Worm (Caenorhabditis elegans) whole organism, young adult: ENCODE measurements around the gene F26F12.3.

Source experiments
- F22D6.2 ChIP-seq: sonication (generic microtip); optimal IDR thresholded peaks from 2 replicates; lab custom pipeline; 2016; ENCODE audit warnings: mild to moderate bottlenecking, missing genetic modification characterization, missing compliant biosample characterization
- F55B11.4 ChIP-seq: sonication (generic microtip); optimal IDR thresholded peaks from 2 replicates; lab custom pipeline; 2016; ENCODE audit warnings: missing compliant biosample characterization, missing genetic modification characterization, borderline replicate concordance; ENCODE audit not compliant: insufficient read depth
- F57A8.1 ChIP-seq: fragments of 200-800 bp; sonication (Bioruptor generic); optimal IDR thresholded peaks from 2 replicates; lab custom pipeline; 2018; ENCODE audit warnings: mild to moderate bottlenecking, missing genetic modification characterization, moderate library complexity, missing compliant biosample characterization
- K11D2.4 ChIP-seq: fragments of 200-800 bp; sonication (Bioruptor generic); IDR thresholded peaks from 2 replicates; pipeline ENCODE4 v1.3.6; 2022; ENCODE audit warnings: missing genetic modification reagents, missing genetic modification characterization, missing compliant biosample characterization
- T07F8.4 ChIP-seq: sonication (generic microtip); optimal IDR thresholded peaks from 2 replicates; lab custom pipeline; 2016; ENCODE audit warnings: mild to moderate bottlenecking, missing genetic modification characterization, moderate library complexity, missing compliant biosample characterization
- T26A5.8 ChIP-seq: sonication (generic microtip); optimal IDR thresholded peaks from 2 replicates; lab custom pipeline; 2016; ENCODE audit warnings: missing genetic modification characterization, missing compliant biosample characterization
- Y53F4B.3 ChIP-seq: fragments of 200-800 bp; sonication (Bioruptor generic); IDR thresholded peaks from 2 replicates; pipeline ENCODE4 v1.3.6; 2022; ENCODE audit warnings: missing genetic modification reagents, missing genetic modification characterization, missing compliant biosample characterization
- Y67H2A.10 ChIP-seq: fragments of 200-800 bp; sonication (Bioruptor generic); conservative IDR thresholded peaks from 2 replicates; pipeline ENCODE4 v1.3.6; 2022; ENCODE audit warnings: missing genetic modification reagents, missing genetic modification characterization, missing compliant biosample characterization
- akir-1 ChIP-seq: fragments of 200-800 bp; sonication (Bioruptor generic); optimal IDR thresholded peaks from 2 replicates; lab custom pipeline; 2018; ENCODE audit warnings: mild to moderate bottlenecking, missing genetic modification characterization, moderate library complexity, missing compliant biosample characterization
- aptf-3 ChIP-seq: fragments of 200-800 bp; sonication (Bioruptor generic); IDR thresholded peaks from 2 replicates; pipeline ENCODE4 v1.3.6; 2022; ENCODE audit warnings: missing genetic modification characterization, missing compliant biosample characterization
- attf-3 ChIP-seq: fragments of 200-800 bp; sonication (Bioruptor generic); conservative IDR thresholded peaks from 2 replicates; pipeline ENCODE4 v1.3.6; 2022; ENCODE audit warnings: missing genetic modification reagents, missing genetic modification characterization, missing compliant biosample characterization
- cebp-2 ChIP-seq: fragments of 200-800 bp; sonication (Bioruptor generic); IDR thresholded peaks from 2 replicates; pipeline ENCODE4 v1.3.6; 2022; ENCODE audit warnings: missing genetic modification characterization, missing compliant biosample characterization
- ceh-100 ChIP-seq: fragments of 200-800 bp; sonication (Bioruptor generic); IDR thresholded peaks from 2 replicates; pipeline ENCODE4 v1.3.6; 2022; ENCODE audit warnings: missing genetic modification reagents, missing genetic modification characterization, missing compliant biosample characterization
- ceh-27 ChIP-seq: fragments of 200-800 bp; sonication (Bioruptor generic); optimal IDR thresholded peaks from 2 replicates; lab custom pipeline; 2018; ENCODE audit warnings: mild to moderate bottlenecking, missing genetic modification characterization, moderate library complexity, missing compliant biosample characterization
- ceh-79 ChIP-seq: sonication (generic microtip); optimal IDR thresholded peaks from 2 replicates; lab custom pipeline; 2017; ENCODE audit warnings: mild to moderate bottlenecking, missing genetic modification characterization, missing compliant biosample characterization
- dox-1 ChIP-seq: fragments of 200-800 bp; sonication (Bioruptor generic); IDR thresholded peaks from 2 replicates; pipeline ENCODE4 v1.3.6; 2022; ENCODE audit warnings: missing genetic modification reagents, missing genetic modification characterization, missing compliant biosample characterization
- dpl-1 ChIP-seq: fragments of 150-350 bp; optimal IDR thresholded peaks from 2 replicates; lab custom pipeline; 2014; ENCODE audit warnings: missing biosample characterization, missing genetic modification reagents, missing genetic modification characterization
- egl-44 ChIP-seq: fragments of 200-800 bp; sonication (Bioruptor generic); IDR thresholded peaks from 2 replicates; pipeline ENCODE4 v1.3.6; 2022; ENCODE audit warnings: missing genetic modification reagents, missing genetic modification characterization, missing compliant biosample characterization
- ekl-4 ChIP-seq: fragments of 200-800 bp; sonication (Bioruptor generic); IDR thresholded peaks from 2 replicates; pipeline ENCODE4 v1.3.6; 2022; ENCODE audit warnings: missing genetic modification reagents, missing genetic modification characterization, missing compliant biosample characterization
- gei-17 ChIP-seq: fragments of 200-800 bp; sonication (Bioruptor generic); optimal IDR thresholded peaks from 2 replicates; lab custom pipeline; 2018; ENCODE audit warnings: mild to moderate bottlenecking, missing genetic modification characterization, missing compliant biosample characterization
- hlh-12 ChIP-seq: sonication (generic microtip); optimal IDR thresholded peaks from 2 replicates; lab custom pipeline; 2016; ENCODE audit warnings: missing genetic modification characterization, missing compliant biosample characterization
- hmg-1.2 ChIP-seq: fragments of 200-800 bp; sonication (Bioruptor generic); IDR thresholded peaks from 2 replicates; pipeline ENCODE4 v1.3.6; 2022; ENCODE audit warnings: missing genetic modification reagents, missing genetic modification characterization, missing compliant biosample characterization
- hmg-20 ChIP-seq: fragments of 200-800 bp; sonication (Bioruptor generic); IDR thresholded peaks from 2 replicates; pipeline ENCODE4 v1.3.6; 2022; ENCODE audit warnings: missing genetic modification reagents, missing genetic modification characterization, missing compliant biosample characterization
- let-607 ChIP-seq, 2 experiments: fragments of 200-800 bp in 1 of 2; sonication (Bioruptor generic) in 1 of 2; sonication (generic microtip) in 1 of 2; optimal IDR thresholded peaks; 2 replicates each; lab custom pipeline; 2016 to 2018; ENCODE audit warnings: mild to moderate bottlenecking in 2 of 2, missing compliant biosample characterization in 2 of 2, missing genetic modification characterization in 2 of 2, moderate library complexity in 2 of 2, missing genotype in 1 of 2
- lin-35 ChIP-seq, 3 experiments: fragments of 150-350 bp in 2 of 3; sonication (generic microtip) in 1 of 3; optimal IDR thresholded peaks; 2 replicates each; lab custom pipeline; 2014 to 2018; ENCODE audit warnings: missing biosample characterization in 3 of 3, missing genetic modification characterization in 3 of 3, missing genetic modification reagents in 3 of 3
- lin-54 ChIP-seq: fragments of 200-800 bp; sonication (Bioruptor generic); optimal IDR thresholded peaks from 2 replicates; lab custom pipeline; 2018; ENCODE audit warnings: mild to moderate bottlenecking, missing genetic modification characterization, missing compliant biosample characterization
- lsy-27 ChIP-seq: sonication (generic microtip); optimal IDR thresholded peaks from 2 replicates; lab custom pipeline; 2017; ENCODE audit warnings: missing genetic modification characterization, mild to moderate bottlenecking, missing compliant biosample characterization, antibody characterized with exemption, missing genotype, borderline replicate concordance; ENCODE audit not compliant: insufficient read depth
- mel-28 ChIP-seq: sonication (generic microtip); optimal IDR thresholded peaks from 2 replicates; lab custom pipeline; 2016; ENCODE audit warnings: borderline replicate concordance, mild to moderate bottlenecking, missing genetic modification characterization, missing compliant biosample characterization
- nfyb-1 ChIP-seq: fragments of 200-800 bp; sonication (Bioruptor generic); IDR thresholded peaks from 2 replicates; pipeline ENCODE4 v1.3.6; 2022; ENCODE audit warnings: missing genetic modification reagents, missing genetic modification characterization, missing compliant biosample characterization
- nhr-120 ChIP-seq: fragments of 200-800 bp; sonication (Bioruptor generic); IDR thresholded peaks from 2 replicates; pipeline ENCODE4 v1.3.6; 2022; ENCODE audit warnings: missing genetic modification characterization, missing compliant biosample characterization
- pha-4 ChIP-seq: fragments of 150-350 bp; sonication (generic microtip); optimal IDR thresholded peaks from 2 replicates; lab custom pipeline; 2014; ENCODE audit warnings: missing biosample characterization, missing genetic modification reagents, missing genetic modification characterization
- rec-8 ChIP-seq, 2 experiments: sonication (generic microtip); optimal IDR thresholded peaks; 2 replicates each; lab custom pipeline; 2016; ENCODE audit warnings: mild to moderate bottlenecking in 2 of 2, missing genetic modification characterization in 2 of 2, missing genetic modification reagents in 2 of 2, missing genotype in 2 of 2, missing biosample characterization in 1 of 2, missing compliant biosample characterization in 1 of 2, moderate library complexity in 1 of 2
- repo-1 ChIP-seq: sonication (generic microtip); optimal IDR thresholded peaks from 2 replicates; lab custom pipeline; 2017; ENCODE audit warnings: mild to moderate bottlenecking, missing genetic modification characterization, missing compliant biosample characterization
- rpc-1 ChIP-seq, 2 experiments: fragments of 150-350 bp in 1 of 2; sonication (generic microtip) in 1 of 2; optimal IDR thresholded peaks; 2 replicates each; lab custom pipeline; 2014 to 2018; ENCODE audit warnings: missing biosample characterization in 1 of 2, missing genetic modification characterization in 1 of 2, missing genetic modification reagents in 1 of 2, missing genotype in 1 of 2
- snpc-1.1 ChIP-seq: sonication (generic microtip); optimal IDR thresholded peaks from 2 replicates; lab custom pipeline; 2017; ENCODE audit warnings: missing genetic modification characterization, mild to moderate bottlenecking, missing compliant biosample characterization, antibody characterized with exemption, moderate library complexity, missing genotype, missing genetic modification reagents; ENCODE audit not compliant: insufficient read depth
- snpc-3.4 ChIP-seq: sonication (generic microtip); optimal IDR thresholded peaks from 2 replicates; lab custom pipeline; 2017; ENCODE audit warnings: missing genetic modification characterization, mild to moderate bottlenecking, missing compliant biosample characterization, antibody characterized with exemption, moderate library complexity, missing genotype, missing genetic modification reagents
- sptf-2 ChIP-seq: fragments of 200-800 bp; sonication (Bioruptor generic); optimal IDR thresholded peaks from 2 replicates; lab custom pipeline; 2018; ENCODE audit warnings: mild to moderate bottlenecking, missing genetic modification characterization, missing compliant biosample characterization
- tlf-1 ChIP-seq: fragments of 200-800 bp; sonication (Bioruptor generic); optimal IDR thresholded peaks from 2 replicates; lab custom pipeline; 2018; ENCODE audit warnings: mild to moderate bottlenecking, missing genetic modification characterization, missing compliant biosample characterization
- unc-130 ChIP-seq: sonication (generic microtip); optimal IDR thresholded peaks from 2 replicates; lab custom pipeline; 2016; ENCODE audit warnings: missing genetic modification reagents, missing genetic modification characterization, missing compliant biosample characterization
- zfh-2 ChIP-seq: fragments of 200-800 bp; sonication (Bioruptor generic); conservative IDR thresholded peaks from 2 replicates; pipeline ENCODE4 v1.3.6; 2022; ENCODE audit warnings: missing genetic modification reagents, missing genetic modification characterization, missing compliant biosample characterization
- ztf-22 ChIP-seq: fragments of 200-800 bp; sonication (Bioruptor generic); optimal IDR thresholded peaks from 2 replicates; lab custom pipeline; 2018; ENCODE audit warnings: mild to moderate bottlenecking, missing genetic modification characterization, moderate library complexity, missing compliant biosample characterization
- ztf-25 ChIP-seq: fragments of 200-800 bp; sonication (Bioruptor generic); IDR thresholded peaks from 2 replicates; pipeline ENCODE4 v1.3.6; 2022; ENCODE audit warnings: missing genetic modification reagents, missing genetic modification characterization, missing compliant biosample characterization

The F26F12.3 gene

ce11 chrV:5842507-5843144 lies 2.9 kb downstream of the F26F12.3 start (continued):
- TF ChIP-seq hmg-20 (GFP tag; lab: Robert Waterston, UW) (peak; percentile 38; the same call in 1 of the 2 replicates), repo-1 (peak; percentile 18), attf-3 (GFP tag; lab: Robert Waterston, UW) (0 out of 2 replicates have a peak, but pooled peaks have one; percentile 9), ztf-22 (no peak), cebp-2 (GFP tag; lab: Robert Waterston, UW) (no peak), mel-28 (tag; lab: Kevin White, UChicago) (peak; percentile 27), tlf-1 (GFP tag; lab: Kevin White, UChicago) (peak; percentile 25), ceh-100 (GFP tag; lab: Robert Waterston, UW) (0 out of 2 replicates have a peak, but pooled peaks have one; percentile 13)

- TF ChIP-seq ztf-22 = no peak
- TF ChIP-seq K11D2.4 (GFP tag; lab: Robert Waterston, UW) = peak; percentile 18; the same call in 1 of the 2 replicates
- no peak for TF ChIP-seq ekl-4 (GFP tag; lab: Robert Waterston, UW)
- TF ChIP-seq T26A5.8 (tag; lab: Kevin White, UChicago) = no peak
- TF ChIP-seq snpc-1.1 = no peak
- TF ChIP-seq Y67H2A.10 (GFP tag; lab: Robert Waterston, UW) = no peak
- no peak for TF ChIP-seq dpl-1
- TF ChIP-seq zfh-2 (GFP tag; lab: Robert Waterston, UW) = peak; percentile 4; the same call in 1 of the 2 replicates
- TF ChIP-seq ceh-79 = no peak
- TF ChIP-seq lin-35 (GFP tag; optimal IDR thresholded peaks at IDR 0.05; lab: Kevin White, UChicago) = peak in 1 of 3 experiments; percentile 10
- no peak for TF ChIP-seq snpc-3.4 (tag; lab: Kevin White, UChicago)
- TF ChIP-seq unc-130 (GFP tag; lab: Kevin White, UChicago) = no peak
- TF ChIP-seq egl-44 = no peak
- no peak for TF ChIP-seq rpc-1 (optimal IDR thresholded peaks at IDR 0.05; lab: Kevin White, UChicago)
- TF ChIP-seq rpc-1 (tag; optimal IDR thresholded peaks at IDR 0.05; lab: Kevin White, UChicago) = no peak
- TF ChIP-seq akir-1 (GFP tag; lab: Kevin White, UChicago) = peak; percentile 58
- no peak for TF ChIP-seq pha-4 (tag; lab: Kevin White, UChicago)
- no peak for TF ChIP-seq let-607 (tag; optimal IDR thresholded peaks at IDR 0.05; lab: Kevin White, UChicago)
- no peak for TF ChIP-seq dox-1 (GFP tag; lab: Robert Waterston, UW)
- peak; percentile 1 for TF ChIP-seq mel-28 (tag; lab: Kevin White, UChicago)
- TF ChIP-seq Y53F4B.3 (GFP tag; lab: Robert Waterston, UW) = no peak
- TF ChIP-seq hmg-1.2 (GFP tag; lab: Robert Waterston, UW) = no peak
- TF ChIP-seq lin-54 (GFP tag; lab: Kevin White, UChicago) = no peak
Observed at ce11 chrV:5840939-5841338, 4.6 kb downstream of the F26F12.3 start.

ce11 chrV:5838576-5839366 lies 6.7 kb downstream of the F26F12.3 start, which contains the start of gene F26F12.2:
TSS of gene F26F12.2 (minus strand) at chrV:5838613.
- TF ChIP-seq lsy-27 (tag; lab: Kevin White, UChicago) (no peak), aptf-3 (GFP tag; lab: Robert Waterston, UW) (no peak), rec-8 (tag; optimal IDR thresholded peaks at IDR 0.05; lab: Kevin White, UChicago) (no peak), sptf-2 (GFP tag; lab: Kevin White, UChicago) (no peak), ztf-25 (GFP tag; lab: Robert Waterston, UW) (no peak), ceh-79 (no peak), T07F8.4 (tag; lab: Kevin White, UChicago) (no peak), hlh-12 (no peak), ekl-4 (GFP tag; lab: Robert Waterston, UW) (no peak), F22D6.2 (tag; lab: Kevin White, UChicago) (no peak), gei-17 (GFP tag; lab: Kevin White, UChicago) (no peak), F57A8.1 (GFP tag; lab: Kevin White, UChicago) (no peak), hmg-20 (GFP tag; lab: Robert Waterston, UW) (no peak), ceh-27 (no peak), nfyb-1 (no peak; the same call in 1 of the 2 replicates), F55B11.4 (tag; lab: Kevin White, UChicago) (no peak), nhr-120 (GFP tag; lab: Robert Waterston, UW) (no peak)
